Worm (Caenorhabditis elegans) whole organism, late embryonic: ENCODE measurements around the gene srxa-12.

Source experiments
- C08G9.2 ChIP-seq: sonication (generic microtip); optimal IDR thresholded peaks from 2 replicates; lab custom pipeline; 2016; ENCODE audit warnings: mild to moderate bottlenecking, missing genetic modification characterization, moderate library complexity, missing compliant biosample characterization
- C38D4.7 ChIP-seq: fragments of 200-800 bp; sonication (Bioruptor generic); optimal IDR thresholded peaks from 2 replicates; lab custom pipeline; 2018; ENCODE audit warnings: mild to moderate bottlenecking, missing genetic modification characterization, moderate library complexity, missing compliant biosample characterization
- F13H6.1 ChIP-seq: sonication (generic microtip); optimal IDR thresholded peaks from 2 replicates; lab custom pipeline; 2016; ENCODE audit warnings: missing genetic modification characterization, missing compliant biosample characterization
- K02D7.2 ChIP-seq: sonication (generic microtip); optimal IDR thresholded peaks from 2 replicates; lab custom pipeline; 2017; ENCODE audit warnings: mild to moderate bottlenecking, missing genetic modification characterization, missing compliant biosample characterization
- K09A11.1 ChIP-seq: sonication (generic microtip); optimal IDR thresholded peaks from 2 replicates; lab custom pipeline; 2017; ENCODE audit warnings: antibody characterized with exemption, mild to moderate bottlenecking, missing genetic modification characterization, missing compliant biosample characterization; ENCODE audit not compliant: insufficient read depth
- T23F11.4 ChIP-seq: fragments of 200-800 bp; sonication (Bioruptor generic); optimal IDR thresholded peaks from 2 replicates; lab custom pipeline; 2018; ENCODE audit warnings: mild to moderate bottlenecking, missing genetic modification characterization, missing compliant biosample characterization
- ahr-1 ChIP-seq: sonication (generic microtip); optimal IDR thresholded peaks from 2 replicates; lab custom pipeline; 2016; ENCODE audit warnings: missing genetic modification characterization, missing compliant biosample characterization
- ceh-2 ChIP-seq: sonication (generic microtip); optimal IDR thresholded peaks from 2 replicates; lab custom pipeline; 2016; ENCODE audit warnings: missing genotype, missing genetic modification characterization, missing compliant biosample characterization
- ceh-24 ChIP-seq: sonication (generic microtip); optimal IDR thresholded peaks from 2 replicates; lab custom pipeline; 2016; ENCODE audit warnings: mild to moderate bottlenecking, missing genetic modification characterization, missing compliant biosample characterization
- ceh-30 ChIP-seq: fragments of 150-350 bp; optimal IDR thresholded peaks from 2 replicates; lab custom pipeline; 2014; ENCODE audit warnings: missing biosample characterization, missing genetic modification characterization
- ceh-31 ChIP-seq: sonication (generic microtip); optimal IDR thresholded peaks from 2 replicates; lab custom pipeline; 2016; ENCODE audit warnings: missing genetic modification characterization, missing compliant biosample characterization
- ceh-34 ChIP-seq: sonication (generic microtip); optimal IDR thresholded peaks from 2 replicates; lab custom pipeline; 2016; ENCODE audit warnings: mild to moderate bottlenecking, missing genetic modification characterization, missing compliant biosample characterization
- ceh-48 ChIP-seq: sonication (generic microtip); optimal IDR thresholded peaks from 2 replicates; lab custom pipeline; 2016; ENCODE audit warnings: missing genetic modification characterization, inconsistent platforms, missing compliant biosample characterization
- dmd-4 ChIP-seq: sonication (generic microtip); optimal IDR thresholded peaks from 2 replicates; lab custom pipeline; 2016; ENCODE audit warnings: borderline replicate concordance, missing genetic modification characterization, missing compliant biosample characterization
- dve-1 ChIP-seq: sonication (generic microtip); optimal IDR thresholded peaks from 2 replicates; lab custom pipeline; 2017; ENCODE audit warnings: antibody characterized with exemption, mild to moderate bottlenecking, missing genetic modification characterization, missing compliant biosample characterization
- hlh-13 ChIP-seq: fragments of 200-800 bp; sonication (Bioruptor generic); optimal IDR thresholded peaks from 2 replicates; lab custom pipeline; 2018; ENCODE audit warnings: mild to moderate bottlenecking, missing genetic modification characterization, missing compliant biosample characterization
- hlh-15 ChIP-seq: sonication (generic microtip); optimal IDR thresholded peaks from 2 replicates; lab custom pipeline; 2016; ENCODE audit warnings: missing genetic modification characterization, missing compliant biosample characterization
- hlh-30 ChIP-seq: sonication (generic microtip); optimal IDR thresholded peaks from 2 replicates; lab custom pipeline; 2017; ENCODE audit warnings: antibody characterized with exemption, missing genetic modification characterization, missing compliant biosample characterization; ENCODE audit not compliant: insufficient read depth
- hlh-6 ChIP-seq: sonication (generic microtip); optimal IDR thresholded peaks from 2 replicates; lab custom pipeline; 2016; ENCODE audit warnings: missing genotype, missing genetic modification characterization, missing compliant biosample characterization
- hlh-8 ChIP-seq: sonication (generic microtip); optimal IDR thresholded peaks from 2 replicates; lab custom pipeline; 2016; ENCODE audit warnings: missing genotype, missing genetic modification characterization, missing compliant biosample characterization
- lin-11 ChIP-seq: fragments of 200-800 bp; sonication (Bioruptor generic); optimal IDR thresholded peaks from 2 replicates; lab custom pipeline; 2018; ENCODE audit warnings: mild to moderate bottlenecking, missing genetic modification characterization, missing compliant biosample characterization
- mec-3 ChIP-seq: sonication (generic microtip); optimal IDR thresholded peaks from 2 replicates; lab custom pipeline; 2016; ENCODE audit warnings: borderline replicate concordance, missing genetic modification characterization, missing compliant biosample characterization
- npax-4 ChIP-seq: sonication (generic microtip); optimal IDR thresholded peaks from 2 replicates; lab custom pipeline; 2016; ENCODE audit warnings: missing genetic modification characterization, missing compliant biosample characterization
- pat-9 ChIP-seq: fragments of 200-800 bp; sonication (Bioruptor generic); optimal IDR thresholded peaks from 2 replicates; lab custom pipeline; 2018; ENCODE audit warnings: mild to moderate bottlenecking, missing genetic modification characterization, moderate library complexity, missing compliant biosample characterization
- pha-2 ChIP-seq: sonication (generic microtip); optimal IDR thresholded peaks from 2 replicates; lab custom pipeline; 2017; ENCODE audit warnings: mild to moderate bottlenecking, missing genetic modification characterization, missing compliant biosample characterization
- pqm-1 ChIP-seq: sonication (generic microtip); optimal IDR thresholded peaks from 2 replicates; lab custom pipeline; 2016; ENCODE audit warnings: missing genetic modification characterization, missing compliant biosample characterization
- pros-1 ChIP-seq: fragments of 150-350 bp; optimal IDR thresholded peaks from 2 replicates; lab custom pipeline; 2014; ENCODE audit warnings: missing biosample characterization, missing genetic modification reagents, missing genetic modification characterization
- ref-2 ChIP-seq: sonication (generic microtip); optimal IDR thresholded peaks from 2 replicates; lab custom pipeline; 2016; ENCODE audit warnings: missing genetic modification characterization, missing compliant biosample characterization
- sdc-2 ChIP-seq: sonication (generic microtip); optimal IDR thresholded peaks from 2 replicates; lab custom pipeline; 2016; ENCODE audit warnings: missing genotype, missing genetic modification characterization, missing compliant biosample characterization
- syd-9 ChIP-seq: sonication (generic microtip); optimal IDR thresholded peaks from 2 replicates; lab custom pipeline; 2016; ENCODE audit warnings: mild to moderate bottlenecking, missing genetic modification characterization, moderate library complexity, missing compliant biosample characterization
- tbx-2 ChIP-seq: sonication (generic microtip); optimal IDR thresholded peaks from 2 replicates; lab custom pipeline; 2016; ENCODE audit warnings: missing genetic modification characterization, missing compliant biosample characterization
- ttx-3 ChIP-seq: sonication (generic microtip); optimal IDR thresholded peaks from 2 replicates; lab custom pipeline; 2016; ENCODE audit warnings: missing genetic modification reagents, missing genetic modification characterization, missing compliant biosample characterization
- unc-3 ChIP-seq, 2 experiments: fragments of 200-800 bp in 1 of 2; sonication (Bioruptor generic) in 1 of 2; sonication (generic microtip) in 1 of 2; conservative IDR thresholded peaks in 1 of 2; optimal IDR thresholded peaks in 1 of 2; 2 replicates each; pipeline versions ENCODE4 v1.3.6 to Lab custom; 2016 to 2022; ENCODE audit warnings: missing compliant biosample characterization in 2 of 2, missing genetic modification characterization in 2 of 2, missing genetic modification reagents in 1 of 2
- unc-42 ChIP-seq: sonication (generic microtip); optimal IDR thresholded peaks from 2 replicates; lab custom pipeline; 2016; ENCODE audit warnings: missing genotype, missing genetic modification characterization, missing compliant biosample characterization
- ztf-16 ChIP-seq: sonication (generic microtip); optimal IDR thresholded peaks from 2 replicates; lab custom pipeline; 2017; ENCODE audit warnings: missing genetic modification characterization, missing compliant biosample characterization

The srxa-12 gene

ce11 chrV:13920730-13921129, 5.8 kb upstream of the srxa-12 start, which contains the start of gene srx-42:
Gene srx-42, plus strand, starts transcription at chrV:13921030.
- TF ChIP-seq K02D7.2 (no peak), pha-2 (tag; lab: Kevin White, UChicago) (no peak), ceh-34 (tag; lab: Kevin White, UChicago) (no peak), ceh-31 (tag; lab: Kevin White, UChicago) (no peak), hlh-6 (tag; lab: Kevin White, UChicago) (no peak), hlh-13 (GFP tag; lab: Kevin White, UChicago) (no peak), dmd-4 (no peak), hlh-30 (tag; lab: Kevin White, UChicago) (no peak), sdc-2 (tag; lab: Kevin White, UChicago) (no peak), T23F11.4 (GFP tag; lab: Kevin White, UChicago) (no peak)
- TF ChIP-seq, all 69 proteins: peak for 0

ce11 chrV:13923851-13924250, 2.6 kb upstream of the srxa-12 start, which contains the start of gene srxa-11:
Gene srxa-11, plus strand, starts transcription at chrV:13924151.
- no peak for TF ChIP-seq sdc-2 (tag; lab: Kevin White, UChicago)
- TF ChIP-seq tbx-2 (tag; lab: Kevin White, UChicago) = no peak
- TF ChIP-seq hlh-30 (tag; lab: Kevin White, UChicago) = no peak
- no peak for TF ChIP-seq ahr-1 (tag; lab: Kevin White, UChicago)
- TF ChIP-seq pros-1 (tag; lab: Kevin White, UChicago) = no peak
- no peak for TF ChIP-seq ttx-3 (tag; lab: Kevin White, UChicago)
- no peak for TF ChIP-seq pha-2 (tag; lab: Kevin White, UChicago)
- TF ChIP-seq ceh-48 (tag; lab: Kevin White, UChicago) = no peak
- TF ChIP-seq ztf-16 (tag; lab: Kevin White, UChicago) = no peak

- no peak for TF ChIP-seq K09A11.1 (tag; lab: Kevin White, UChicago)
- no peak for TF ChIP-seq syd-9 (tag; lab: Kevin White, UChicago)
- no peak for TF ChIP-seq C08G9.2 (tag; lab: Kevin White, UChicago)
- TF ChIP-seq npax-4 (tag; lab: Kevin White, UChicago) = no peak
- no peak for TF ChIP-seq ahr-1 (tag; lab: Kevin White, UChicago)
- TF ChIP-seq dve-1 (tag; lab: Kevin White, UChicago) = no peak
- TF ChIP-seq lin-11 (tag; lab: Kevin White, UChicago) = no peak
- TF ChIP-seq pha-2 (tag; lab: Kevin White, UChicago) = no peak
- TF ChIP-seq dmd-4 = no peak
- no peak for TF ChIP-seq pat-9 (tag; lab: Kevin White, UChicago)
- no peak for TF ChIP-seq F13H6.1
- no peak for TF ChIP-seq hlh-8
- no peak for TF ChIP-seq hlh-6 (tag; lab: Kevin White, UChicago)
- no peak for TF ChIP-seq K02D7.2
- no peak for TF ChIP-seq pros-1 (tag; lab: Kevin White, UChicago)
- no peak for TF ChIP-seq ceh-30 (tag; lab: Kevin White, UChicago)
- TF ChIP-seq, all 69 proteins: peak for 0
Measured at ce11 chrV:13929503-13929902, 3.0 kb downstream of the srxa-12 start, which contains the start of gene srxa-13. Gene srxa-13, plus strand, starts transcription at chrV:13929803.

ce11 chrV:13931225-13931624, 4.7 kb downstream of the srxa-12 start, which contains the start of gene C06B3.16:
Gene C06B3.16, plus strand, starts transcription at chrV:13931525.
- no peak for TF ChIP-seq ref-2 (tag; lab: Kevin White, UChicago)
- TF ChIP-seq K02D7.2 = no peak
- no peak for TF ChIP-seq ceh-2
- no peak for TF ChIP-seq hlh-15 (tag; lab: Kevin White, UChicago)
- TF ChIP-seq mec-3 = no peak
- no peak for TF ChIP-seq ceh-31 (tag; lab: Kevin White, UChicago)
- TF ChIP-seq unc-3 (GFP tag; conservative IDR thresholded peaks at IDR 0.05; lab: Robert Waterston, UW) = no peak
- no peak for TF ChIP-seq unc-3 (tag; optimal IDR thresholded peaks at IDR 0.05; lab: Kevin White, UChicago)
- TF ChIP-seq ceh-24 (tag; lab: Kevin White, UChicago) = no peak
- TF ChIP-seq unc-42 = no peak
- TF ChIP-seq pqm-1 (tag; lab: Kevin White, UChicago) = no peak
- TF ChIP-seq npax-4 (tag; lab: Kevin White, UChicago) = no peak
- no peak for TF ChIP-seq sdc-2 (tag; lab: Kevin White, UChicago)
- TF ChIP-seq C38D4.7 = no peak
- TF ChIP-seq pat-9 (tag; lab: Kevin White, UChicago) = no peak
- no peak for TF ChIP-seq pha-2 (tag; lab: Kevin White, UChicago)
